Fruit fly (Drosophila melanogaster) whole organism, prepupa: ENCODE results near the gene FucTA.

Source experiments
- CG11294 ChIP-seq: fragments of 200-800 bp; sonication (Bioruptor generic); IDR thresholded peaks from 2 replicates; pipeline ENCODE4 v1.3.6; 2022; ENCODE audit warnings: missing biosample characterization, missing genetic modification characterization
- Gug ChIP-seq: fragments of 200-800 bp; sonication (Bioruptor generic); IDR thresholded peaks from 2 replicates; pipeline ENCODE4 v1.3.6; 2022; ENCODE audit warnings: missing biosample characterization, missing genetic modification characterization
- Hr39 ChIP-seq: fragments of 200-800 bp; sonication (Bioruptor generic); optimal IDR thresholded peaks from 2 replicates; lab custom pipeline; 2016; ENCODE audit warnings: missing biosample characterization, missing genetic modification characterization

- TF ChIP-seq Gug (GFP tag; lab: Robert Waterston, UW): no peak
- TF ChIP-seq Hr39 (GFP tag; lab: Kevin White, UChicago): no peak
- no peak for TF ChIP-seq CG11294 (GFP tag; lab: Robert Waterston, UW)
Observed at dm6 chr3L:15169795-15170194, 22.9 kb downstream of the FucTA start.
